Worm (Caenorhabditis elegans): ENCODE data around the gene F14D7.3.

DNA sequence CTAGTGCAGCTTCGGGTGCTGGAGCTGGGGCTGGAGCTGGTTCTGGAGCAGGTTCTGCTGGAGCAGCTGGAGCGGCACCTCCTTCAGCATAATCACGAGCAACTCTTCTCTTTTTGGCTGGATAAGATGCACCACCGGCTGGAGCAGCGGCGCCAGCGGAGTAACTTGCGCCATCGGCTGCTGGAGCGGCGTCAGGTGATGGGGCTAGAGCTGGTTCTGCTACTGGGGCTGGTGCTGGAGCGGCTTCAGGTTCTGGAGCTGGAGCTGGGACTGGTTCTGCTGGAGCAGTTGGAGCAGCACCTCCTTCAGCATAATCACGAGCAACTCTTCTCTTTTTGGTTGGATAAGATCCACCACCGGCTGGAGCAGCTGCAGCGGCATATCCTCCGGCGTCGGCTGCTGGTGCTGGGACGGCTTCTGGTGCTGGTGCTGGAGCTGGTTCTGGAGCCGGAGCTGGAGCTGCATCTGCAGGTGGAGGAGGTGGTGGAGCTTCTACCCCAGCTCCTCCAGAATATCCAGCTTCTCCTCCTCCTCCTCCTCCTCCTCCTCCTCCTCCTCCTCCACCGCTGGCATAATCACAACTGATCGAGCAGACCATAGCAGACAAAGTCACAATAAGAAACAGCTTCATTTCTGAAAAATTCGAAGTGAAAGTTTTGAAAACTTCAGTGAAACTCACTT is 22.6 kb downstream of the F14D7.3 start, which contains the start of gene F47B8.13:
- TF ChIP-seq W03F9.2 (tag; optimal IDR thresholded peaks at IDR 0.05) = no peak
- TF ChIP-seq him-1 (tag; optimal IDR thresholded peaks at IDR 0.05) = no peak
- TF ChIP-seq dao-5 (tag; optimal IDR thresholded peaks at IDR 0.05) = no peak
